Worm (Caenorhabditis elegans): ENCODE measurements around the gene T05B4.10.

Gene T05B4.10

ce11 chrV:4162922-4163321 is 42.4 kb upstream of the T05B4.10 start, which contains the start of gene Y45G5AM.4:
TSS of gene Y45G5AM.4 (plus strand) at chrV:4163222.
- TF ChIP-seq zag-1 (tag; optimal IDR thresholded peaks at IDR 0.05), result no peak
- TF ChIP-seq elt-1 (tag; optimal IDR thresholded peaks at IDR 0.05), result no peak
- no peak for TF ChIP-seq dmd-4 (tag; optimal IDR thresholded peaks at IDR 0.05)
- no peak for TF ChIP-seq skn-1 (tag; optimal IDR thresholded peaks at IDR 0.05)
- no peak for TF ChIP-seq gmeb-1 (tag; optimal IDR thresholded peaks at IDR 0.05)
- no peak for TF ChIP-seq aly-2 (tag; optimal IDR thresholded peaks at IDR 0.05)
- TF ChIP-seq ztf-1 (GFP tag; conservative IDR thresholded peaks at IDR 0.05), result no peak
- no peak for TF ChIP-seq nhr-12 (tag; optimal IDR thresholded peaks at IDR 0.05)
- no peak for TF ChIP-seq unc-62 (GFP tag; optimal IDR thresholded peaks at IDR 0.05)
- no peak for TF ChIP-seq unc-55 (GFP tag; optimal IDR thresholded peaks at IDR 0.05)
- TF ChIP-seq nhr-6 (tag; optimal IDR thresholded peaks at IDR 0.05), result no peak
- TF ChIP-seq lsy-2 (tag; optimal IDR thresholded peaks at IDR 0.05), result no peak
- no peak for TF ChIP-seq fos-1 (tag; optimal IDR thresholded peaks at IDR 0.05)

- no peak for TF ChIP-seq ztf-4 (tag; optimal IDR thresholded peaks at IDR 0.05)
- TF ChIP-seq nhr-23 (tag; optimal IDR thresholded peaks at IDR 0.05), result no peak
- no peak for TF ChIP-seq ceh-82 (tag; optimal IDR thresholded peaks at IDR 0.05)
- no peak for TF ChIP-seq aly-2 (tag; optimal IDR thresholded peaks at IDR 0.05)
- TF ChIP-seq nhr-12 (tag; optimal IDR thresholded peaks at IDR 0.05), result no peak
- no peak for TF ChIP-seq nhr-6 (tag; optimal IDR thresholded peaks at IDR 0.05)
- no peak for TF ChIP-seq ama-1 (optimal IDR thresholded peaks at IDR 0.05)
- TF ChIP-seq unc-39 (tag; optimal IDR thresholded peaks at IDR 0.05), result no peak
- no peak for TF ChIP-seq elt-1 (tag; optimal IDR thresholded peaks at IDR 0.05)
- no peak for TF ChIP-seq nhr-237 (tag; optimal IDR thresholded peaks at IDR 0.05)
Measured at ce11 chrV:4160086-4160485, 39.6 kb upstream of the T05B4.10 start, which contains the start of gene Y45G5AM.5. TSS of gene Y45G5AM.5 (plus strand) at chrV:4160386.

ce11 chrV:4157291-4157690 is 36.8 kb upstream of the T05B4.10 start:
- TF ChIP-seq nhr-129 (tag; optimal IDR thresholded peaks at IDR 0.05), result peak; percentile 66
- no peak for TF ChIP-seq zag-1 (tag; optimal IDR thresholded peaks at IDR 0.05)
- TF ChIP-seq nhr-11 (tag; optimal IDR thresholded peaks at IDR 0.05), result no peak
- TF ChIP-seq mdl-1 (tag; optimal IDR thresholded peaks at IDR 0.05), result no peak
- TF ChIP-seq ztf-4 (tag; optimal IDR thresholded peaks at IDR 0.05), result peak; percentile 34
- no peak for TF ChIP-seq mab-5 (tag; optimal IDR thresholded peaks at IDR 0.05)
- TF ChIP-seq nhr-25 (tag; optimal IDR thresholded peaks at IDR 0.05), result no peak
- no peak for TF ChIP-seq ztf-11 (tag; optimal IDR thresholded peaks at IDR 0.05)
- TF ChIP-seq crh-2 (tag; optimal IDR thresholded peaks at IDR 0.05), result no peak
- TF ChIP-seq sma-9 (GFP tag; optimal IDR thresholded peaks at IDR 0.05), result peak; percentile 48
- no peak for TF ChIP-seq sma-9 (tag; optimal IDR thresholded peaks at IDR 0.05)
- TF ChIP-seq C34F6.9 (tag; optimal IDR thresholded peaks at IDR 0.05), result peak; percentile 39
- TF ChIP-seq lsy-2 (tag; optimal IDR thresholded peaks at IDR 0.05), result peak in 1 of 2 experiments; percentile 48
- no peak for TF ChIP-seq unc-39 (tag; optimal IDR thresholded peaks at IDR 0.05)
- TF ChIP-seq nhr-10 (tag; optimal IDR thresholded peaks at IDR 0.05), result no peak
- no peak for TF ChIP-seq ama-1 (optimal IDR thresholded peaks at IDR 0.05)
- no peak for TF ChIP-seq dmd-4 (tag; optimal IDR thresholded peaks at IDR 0.05)
- TF ChIP-seq egl-27 (tag; optimal IDR thresholded peaks at IDR 0.05), result no peak
- TF ChIP-seq F13H6.1 (tag; optimal IDR thresholded peaks at IDR 0.05), result peak; percentile 85
- TF ChIP-seq Y55F3AM.14 (GFP tag; optimal IDR thresholded peaks at IDR 0.05), result no peak
- TF ChIP-seq alr-1 (tag; optimal IDR thresholded peaks at IDR 0.05), result no peak
- TF ChIP-seq fos-1 (tag; optimal IDR thresholded peaks at IDR 0.05), result no peak
- no peak for TF ChIP-seq snpc-4 (tag; optimal IDR thresholded peaks at IDR 0.05)
- no peak for TF ChIP-seq unc-62 (GFP tag; optimal IDR thresholded peaks at IDR 0.05)
- no peak for TF ChIP-seq nhr-77 (tag; optimal IDR thresholded peaks at IDR 0.05)

- TF ChIP-seq sma-9 (GFP tag; optimal IDR thresholded peaks at IDR 0.05) (no peak), sma-9 (tag; optimal IDR thresholded peaks at IDR 0.05) (no peak), C34F6.9 (tag; optimal IDR thresholded peaks at IDR 0.05) (no peak), sem-4 (tag; optimal IDR thresholded peaks at IDR 0.05) (no peak), ZK546.5 (tag; optimal IDR thresholded peaks at IDR 0.05) (no peak)
Measured at ce11 chrV:4152200-4152599, 31.7 kb upstream of the T05B4.10 start, which contains the start of gene Y45G5AM.6. TSS of gene Y45G5AM.6 (minus strand) at chrV:4152300.
